Fruit fly (Drosophila melanogaster): ENCODE results near the gene Wdr24.

Gene Wdr24

DNA sequence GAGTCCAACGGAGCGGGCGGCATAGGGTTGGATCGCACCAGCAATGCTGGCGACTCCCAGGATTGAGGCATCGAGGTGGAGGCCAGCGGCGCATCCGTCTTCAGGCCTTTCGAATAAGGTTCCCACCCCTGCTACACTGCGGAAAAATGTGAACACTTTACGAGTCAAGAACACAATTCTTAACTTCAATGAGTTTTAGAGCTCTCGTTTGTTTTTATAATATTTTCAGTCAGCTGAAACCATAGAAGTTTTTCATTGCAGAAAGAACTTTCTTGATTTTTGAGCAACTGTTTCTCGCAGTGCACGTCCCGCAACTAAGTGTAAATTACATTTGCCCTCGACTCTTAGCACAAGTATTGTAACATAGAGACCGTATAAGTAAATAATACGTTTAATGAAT is 48.5 kb downstream of the Wdr24 start (continued):
- TF ChIP-seq CG3995 (GFP tag; optimal IDR thresholded peaks at IDR 0.05): no peak
- no peak for TF ChIP-seq prd (optimal IDR thresholded peaks at IDR 0.05)
- peak; percentile 79 for TF ChIP-seq prd (GFP tag; IDR thresholded peaks at IDR 0.05)
- no peak for TF ChIP-seq CG12744 (GFP tag; optimal IDR thresholded peaks at IDR 0.05)
- no peak for TF ChIP-seq mam (GFP tag; optimal IDR thresholded peaks at IDR 0.05)
- TF ChIP-seq dmrt11E (tag; optimal IDR thresholded peaks at IDR 0.05): peak; percentile 71
- TF ChIP-seq p53 (GFP tag; optimal IDR thresholded peaks at IDR 0.05): no peak
- TF ChIP-seq al (GFP tag; IDR thresholded peaks at IDR 0.05): no peak
- no peak for TF ChIP-seq Sry-δ (GFP tag; optimal IDR thresholded peaks at IDR 0.05)
- TF ChIP-seq CG8281 (tag; optimal IDR thresholded peaks at IDR 0.05): no peak
- no peak for TF ChIP-seq scrt (GFP tag; optimal IDR thresholded peaks at IDR 0.05)
- TF ChIP-seq Sry-β (GFP tag; optimal IDR thresholded peaks at IDR 0.05): no peak
- no peak for TF ChIP-seq CG2120 (GFP tag; optimal IDR thresholded peaks at IDR 0.05)
- no peak for TF ChIP-seq Abd-B (GFP tag; optimal IDR thresholded peaks at IDR 0.05)
- no peak for TF ChIP-seq Aef1 (GFP tag; IDR thresholded peaks at IDR 0.05)
- TF ChIP-seq maf-S (GFP tag; optimal IDR thresholded peaks at IDR 0.05): no peak
- peak; percentile 38; the same call in 1 of the 2 replicates for TF ChIP-seq ara (GFP tag; IDR thresholded peaks at IDR 0.05)
- TF ChIP-seq CG10959 (GFP tag; IDR thresholded peaks at IDR 0.05): no peak; the same call in 1 of the 2 replicates
- peak; percentile 75 for TF ChIP-seq zen (tag; optimal IDR thresholded peaks at IDR 0.05)
- TF ChIP-seq Dfd (GFP tag; optimal IDR thresholded peaks at IDR 0.05): no peak
- 0 out of 2 replicates have a peak, but pooled peaks have one; percentile 20 for TF ChIP-seq CG6689 (GFP tag; IDR thresholded peaks at IDR 0.05)
- no peak for TF ChIP-seq hth (optimal IDR thresholded peaks at IDR 0.05)
- TF ChIP-seq CG7271 (tag; optimal IDR thresholded peaks at IDR 0.05): no peak
- peak; percentile 48 for TF ChIP-seq phol (tag; optimal IDR thresholded peaks at IDR 0.05)
- no peak for TF ChIP-seq CG15601 (tag; optimal IDR thresholded peaks at IDR 0.05)
- TF ChIP-seq grn (GFP tag; optimal IDR thresholded peaks at IDR 0.05): no peak
- TF ChIP-seq CG4820 (GFP tag; optimal IDR thresholded peaks at IDR 0.05): peak; percentile 30
- no peak for TF ChIP-seq CG6683 (GFP tag; optimal IDR thresholded peaks at IDR 0.05)
- TF ChIP-seq Chrac-16 (GFP tag; optimal IDR thresholded peaks at IDR 0.05): peak; percentile 34
- TF ChIP-seq TFAM (GFP tag; optimal IDR thresholded peaks at IDR 0.05): no peak
- no peak for TF ChIP-seq Rx (GFP tag; IDR thresholded peaks at IDR 0.05)
- peak; percentile 37 for TF ChIP-seq CG17829 (tag; optimal IDR thresholded peaks at IDR 0.05)
- no peak for TF ChIP-seq CG2202 (tag; optimal IDR thresholded peaks at IDR 0.05)
- peak; percentile 68 for TF ChIP-seq Med (GFP tag)
- TF ChIP-seq CG6272 (GFP tag; IDR thresholded peaks at IDR 0.05): no peak
- peak; percentile 40; the same call in 1 of the 2 replicates for TF ChIP-seq H2.0 (GFP tag; IDR thresholded peaks at IDR 0.05)
- peak; percentile 61; the same call in 1 of the 2 replicates for TF ChIP-seq CG8765 (GFP tag; IDR thresholded peaks at IDR 0.05)
- TF ChIP-seq ttk (GFP tag; IDR thresholded peaks at IDR 0.05): no peak
- no peak for TF ChIP-seq stwl (tag; optimal IDR thresholded peaks at IDR 0.05)
- no peak for TF ChIP-seq Hr39 (optimal IDR thresholded peaks at IDR 0.05)
- no peak for TF ChIP-seq CG32532 (GFP tag; IDR thresholded peaks at IDR 0.05)
- TF ChIP-seq Ptx1 (GFP tag; IDR thresholded peaks at IDR 0.05): no peak
- no peak for TF ChIP-seq CG10431 (GFP tag; optimal IDR thresholded peaks at IDR 0.05)
- TF ChIP-seq h (optimal IDR thresholded peaks at IDR 0.05): no peak
- peak; percentile 40 for TF ChIP-seq Elba2 (GFP tag; optimal IDR thresholded peaks at IDR 0.05)
- no peak for TF ChIP-seq Asciz (GFP tag; optimal IDR thresholded peaks at IDR 0.05)
- TF ChIP-seq CG4360 (GFP tag; IDR thresholded peaks at IDR 0.05): 0 out of 2 replicates have a peak, but pooled peaks have one; percentile 15
- TF ChIP-seq CG31441 (GFP tag; IDR thresholded peaks at IDR 0.05): no peak; the same call in 1 of the 2 replicates
- no peak for TF ChIP-seq caup (GFP tag; optimal IDR thresholded peaks at IDR 0.05; ENCODE audit: severe bottlenecking)
- no peak for TF ChIP-seq CG6854 (GFP tag; optimal IDR thresholded peaks at IDR 0.05)
- TF ChIP-seq Hr51 (GFP tag; optimal IDR thresholded peaks at IDR 0.05): no peak
- TF ChIP-seq ac (GFP tag; optimal IDR thresholded peaks at IDR 0.05): peak; percentile 16
- TF ChIP-seq MTF-1 (GFP tag; optimal IDR thresholded peaks at IDR 0.05; ENCODE audit: borderline replicate concordance): no peak
